Worm (Caenorhabditis elegans): ENCODE results near the gene C04C3.6.

DNA sequence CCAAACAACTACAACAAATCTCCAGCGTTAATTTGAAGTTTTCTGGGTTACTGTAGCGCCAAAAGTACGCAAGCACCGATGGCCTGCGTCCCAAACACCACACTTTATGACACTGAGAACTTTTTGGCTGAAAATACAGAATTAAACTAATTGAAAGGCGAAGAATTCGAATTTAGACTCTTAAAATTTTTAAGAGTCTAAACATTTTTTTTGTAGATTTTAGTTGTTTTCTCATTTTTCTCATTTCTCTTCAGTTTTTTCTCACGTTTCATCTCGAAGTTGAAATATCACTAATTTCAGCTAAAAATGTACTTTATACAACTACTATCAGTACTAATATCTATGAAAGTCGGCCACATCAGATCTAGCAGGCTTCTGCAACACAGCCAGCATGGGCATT is 7.0 kb downstream of the C04C3.6 start, which contains the start of gene lgc-9:
- TF ChIP-seq nhr-237 (tag; optimal IDR thresholded peaks at IDR 0.05), result no peak
- no peak for TF ChIP-seq lsy-2 (tag; optimal IDR thresholded peaks at IDR 0.05)

All from whole organism, mixed stage, embryonic.